Worm (Caenorhabditis elegans) whole organism, L4/young adult: ENCODE results near the gene rnh-2.

ENCODE experiments used
- dao-5 ChIP-seq: sonication (generic microtip); optimal IDR thresholded peaks from 2 replicates; lab custom pipeline; 2016; ENCODE audit warnings: missing genotype, missing genetic modification characterization, moderate library complexity, missing compliant biosample characterization
- him-1 ChIP-seq: sonication (generic microtip); optimal IDR thresholded peaks from 2 replicates; lab custom pipeline; 2016; ENCODE audit warnings: missing genotype, missing genetic modification reagents, missing genetic modification characterization, missing compliant biosample characterization

ce11 chrII:8475306-8475822 lies 41.6 kb upstream of the rnh-2 start, which contains the start of the genes M05D6.1 and M05D6.3:
- TF ChIP-seq him-1 (no peak), dao-5 (tag; lab: Kevin White, UChicago) (no peak)
